Worm (Caenorhabditis elegans): ENCODE data around the gene maph-9.
A peak's percentile ranks its signal among the peaks of the same experiment; 100 is the strongest.

The maph-9 gene

DNA sequence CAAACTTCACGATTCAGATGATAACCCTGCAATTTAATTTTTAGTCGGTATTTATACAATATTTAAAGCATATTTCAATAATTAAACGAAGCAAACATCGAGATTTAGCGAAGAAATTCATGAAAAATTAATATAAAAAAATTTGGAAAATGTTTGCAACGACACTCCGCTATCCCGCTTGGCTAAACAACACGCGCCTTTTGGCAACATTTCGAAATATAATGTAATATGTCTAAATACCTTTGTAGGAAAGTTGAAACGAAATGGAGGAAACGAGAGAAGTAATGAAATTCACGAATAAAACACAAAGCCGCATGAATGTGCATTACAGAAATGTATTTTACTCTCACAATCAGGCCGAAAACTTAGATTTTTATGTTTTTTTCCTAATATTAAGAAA lies 9.3 kb downstream of the maph-9 start, which contains the start of gene rpc-1 (continued):
- TF ChIP-seq pha-4 (GFP tag; IDR thresholded peaks at IDR 0.05) (no peak), pha-4 (tag; optimal IDR thresholded peaks at IDR 0.05) (no peak), unc-62 (GFP tag; optimal IDR thresholded peaks at IDR 0.05 in 1 of 2) (no peak), unc-62 (tag; optimal IDR thresholded peaks at IDR 0.05) (no peak), tra-1 (GFP tag; IDR thresholded peaks at IDR 0.05) (no peak), T20F7.1 (GFP tag; optimal IDR thresholded peaks at IDR 0.05) (peak; percentile 95), dpl-1 (GFP tag; optimal IDR thresholded peaks at IDR 0.05) (peak; percentile 69), zip-11 (GFP tag; IDR thresholded peaks at IDR 0.05) (no peak), lin-13 (GFP tag; optimal IDR thresholded peaks at IDR 0.05) (no peak)

- TF ChIP-seq Y75B8A.6 (GFP tag; IDR thresholded peaks at IDR 0.05) (no peak), lsy-2 (tag; optimal IDR thresholded peaks at IDR 0.05) (peak in 1 of 2 experiments; percentile 39), madf-5 (GFP tag; IDR thresholded peaks at IDR 0.05) (no peak), mxl-3 (GFP tag; optimal IDR thresholded peaks at IDR 0.05) (peak; percentile 5), dmd-6 (GFP tag; IDR thresholded peaks at IDR 0.05) (no peak), dve-1 (tag; optimal IDR thresholded peaks at IDR 0.05; ENCODE audit: insufficient read depth) (no peak), mxl-2 (GFP tag; conservative IDR thresholded peaks at IDR 0.05) (peak; percentile 29; the same call in 1 of the 2 replicates), mdl-1 (tag; optimal IDR thresholded peaks at IDR 0.05) (peak in 1 of 2 experiments; percentile 65), zfp-3 (GFP tag; conservative IDR thresholded peaks at IDR 0.05) (no peak), hmg-1.1 (GFP tag; IDR thresholded peaks at IDR 0.05) (peak; percentile 28; the same call in 1 of the 2 replicates), ztf-7 (tag; optimal IDR thresholded peaks at IDR 0.05) (no peak), hlh-30 (tag; optimal IDR thresholded peaks at IDR 0.05; ENCODE audit: insufficient read depth) (peak; percentile 86)
Observed at ce11 chrIV:7166553-7166952, 10.1 kb downstream of the maph-9 start, which contains the start of gene C42D4.18. TSS of gene C42D4.18 (plus strand) at chrIV:7166783.

- TF ChIP-seq lin-1 (GFP tag; IDR thresholded peaks at IDR 0.05) (no peak), T20F7.1 (GFP tag; optimal IDR thresholded peaks at IDR 0.05) (peak; percentile 21), madf-5 (GFP tag; IDR thresholded peaks at IDR 0.05) (no peak), nhr-6 (tag; optimal IDR thresholded peaks at IDR 0.05) (no peak), Y75B8A.6 (GFP tag; IDR thresholded peaks at IDR 0.05) (no peak), nhr-25 (tag; optimal IDR thresholded peaks at IDR 0.05; ENCODE audit: borderline replicate concordance, insufficient read depth) (no peak), nhr-11 (tag; optimal IDR thresholded peaks at IDR 0.05) (no peak), nhr-102 (tag; optimal IDR thresholded peaks at IDR 0.05) (no peak), tra-1 (GFP tag; IDR thresholded peaks at IDR 0.05) (no peak), fos-1 (tag; optimal IDR thresholded peaks at IDR 0.05) (no peak), ZK546.5 (tag; optimal IDR thresholded peaks at IDR 0.05) (no peak), daf-16 (GFP tag; optimal IDR thresholded peaks at IDR 0.05) (no peak), daf-16 (tag; optimal IDR thresholded peaks at IDR 0.05) (peak; percentile 33), hmg-1.1 (GFP tag; IDR thresholded peaks at IDR 0.05) (no peak), mdl-1 (tag; optimal IDR thresholded peaks at IDR 0.05) (peak in 1 of 2 experiments; percentile 54), lin-15B (tag; optimal IDR thresholded peaks at IDR 0.05) (no peak), F10B5.3 (tag; optimal IDR thresholded peaks at IDR 0.05) (no peak), madf-9 (GFP tag; conservative IDR thresholded peaks at IDR 0.05) (no peak), nhr-77 (tag; optimal IDR thresholded peaks at IDR 0.05) (no peak), hlh-30 (tag; optimal IDR thresholded peaks at IDR 0.05; ENCODE audit: insufficient read depth) (peak; percentile 84), ama-1 (optimal IDR thresholded peaks at IDR 0.05) (no peak), dve-1 (tag; optimal IDR thresholded peaks at IDR 0.05; ENCODE audit: insufficient read depth) (peak; percentile 45), jun-1 (tag; optimal IDR thresholded peaks at IDR 0.05) (no peak), lin-38 (GFP tag; IDR thresholded peaks at IDR 0.05) (no peak), unc-39 (tag; optimal IDR thresholded peaks at IDR 0.05) (no peak), ceh-28 (tag; optimal IDR thresholded peaks at IDR 0.05) (no peak), aha-1 (tag) (peak; percentile 29), ceh-20 (GFP tag; IDR thresholded peaks at IDR 0.05) (no peak), pqm-1 (tag; optimal IDR thresholded peaks at IDR 0.05) (no peak), ceh-62 (tag; optimal IDR thresholded peaks at IDR 0.05) (no peak), daf-19 (GFP tag; conservative IDR thresholded peaks at IDR 0.05) (no peak), mes-2 (tag; optimal IDR thresholded peaks at IDR 0.05; ENCODE audit: poor library complexity, severe bottlenecking) (no peak), snpc-4 (tag; optimal IDR thresholded peaks at IDR 0.05) (no peak)
Observed at ce11 chrIV:7167983-7168760, 11.7 kb downstream of the maph-9 start, which contains the start of gene skr-16. TSS of gene skr-16 (plus strand) at chrIV:7168710.
